Worm (Caenorhabditis elegans): Measurements from ENCODE around the gene C17H12.37.
A peak's percentile ranks its signal among the peaks of the same experiment; 100 is the strongest.

C17H12.37 gene

DNA sequence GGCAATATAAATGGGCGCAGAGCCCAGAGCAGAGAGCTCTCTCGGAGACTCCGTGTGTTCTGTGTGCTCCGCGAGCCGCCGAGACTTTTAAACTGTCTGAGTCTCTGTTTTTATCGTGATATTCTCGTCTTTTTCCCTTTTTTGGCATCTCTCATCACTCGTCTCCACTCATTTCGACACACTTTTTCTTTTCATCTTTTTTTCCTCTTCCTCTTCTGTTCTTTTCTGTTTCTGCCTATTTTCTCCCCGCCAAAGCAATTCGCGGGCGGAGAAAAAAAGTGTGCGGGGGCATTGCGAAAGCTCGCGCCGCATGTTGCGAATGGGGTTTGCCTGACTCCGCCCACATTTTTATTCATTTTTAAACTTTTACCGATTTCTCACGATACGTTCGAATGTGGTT, 48.5 kb upstream of the C17H12.37 start (continued):
- TF ChIP-seq sdc-2 (tag; optimal IDR thresholded peaks at IDR 0.05): peak; percentile 73
- peak; percentile 86 for TF ChIP-seq F13H6.1 (tag; optimal IDR thresholded peaks at IDR 0.05)
- TF ChIP-seq unc-42 (tag; optimal IDR thresholded peaks at IDR 0.05): peak; percentile 79
- peak; percentile 90 for TF ChIP-seq hlh-6 (tag; optimal IDR thresholded peaks at IDR 0.05)
- peak; percentile 90 for TF ChIP-seq ceh-19 (GFP tag; optimal IDR thresholded peaks at IDR 0.05)
- TF ChIP-seq nhr-232 (tag; optimal IDR thresholded peaks at IDR 0.05): peak; percentile 67
- TF ChIP-seq ceh-14 (tag; optimal IDR thresholded peaks at IDR 0.05): peak; percentile 92
- TF ChIP-seq hlh-15 (tag; optimal IDR thresholded peaks at IDR 0.05): peak; percentile 53
- peak; percentile 58 for TF ChIP-seq Y22D7AL.16 (tag; optimal IDR thresholded peaks at IDR 0.05)
- TF ChIP-seq ceh-30 (tag; optimal IDR thresholded peaks at IDR 0.05): no peak
- no peak for TF ChIP-seq ceh-9 (tag; optimal IDR thresholded peaks at IDR 0.05)
- no peak for TF ChIP-seq pha-4 (tag; optimal IDR thresholded peaks at IDR 0.05)
- TF ChIP-seq ceh-34 (tag; optimal IDR thresholded peaks at IDR 0.05): peak; percentile 86
- no peak for TF ChIP-seq nhr-11 (tag; optimal IDR thresholded peaks at IDR 0.05)
- peak; percentile 82 for TF ChIP-seq hlh-8 (tag; optimal IDR thresholded peaks at IDR 0.05)
- TF ChIP-seq odd-2 (tag; optimal IDR thresholded peaks at IDR 0.05): peak; percentile 66
- TF ChIP-seq unc-3 (GFP tag; conservative IDR thresholded peaks at IDR 0.05): peak; percentile 74
- peak; percentile 75 for TF ChIP-seq unc-3 (tag; optimal IDR thresholded peaks at IDR 0.05)
- TF ChIP-seq fax-1 (tag; optimal IDR thresholded peaks at IDR 0.05): peak; percentile 71
- peak; percentile 50 for TF ChIP-seq eyg-1 (tag; optimal IDR thresholded peaks at IDR 0.05)
- peak; percentile 75 for TF ChIP-seq rnt-1 (tag; optimal IDR thresholded peaks at IDR 0.05)
- TF ChIP-seq pax-1 (tag; optimal IDR thresholded peaks at IDR 0.05): peak; percentile 50
- TF ChIP-seq ceh-18 (tag; optimal IDR thresholded peaks at IDR 0.05): peak; percentile 92
- TF ChIP-seq ceh-31 (tag; optimal IDR thresholded peaks at IDR 0.05): peak; percentile 92
- TF ChIP-seq che-1 (tag; optimal IDR thresholded peaks at IDR 0.05): peak; percentile 79
- peak; percentile 57 for TF ChIP-seq ceh-24 (tag; optimal IDR thresholded peaks at IDR 0.05)
- TF ChIP-seq hlh-30 (tag; optimal IDR thresholded peaks at IDR 0.05; ENCODE audit: insufficient read depth): no peak
- peak; percentile 89 for TF ChIP-seq nfya-1 (tag; optimal IDR thresholded peaks at IDR 0.05)

DNA sequence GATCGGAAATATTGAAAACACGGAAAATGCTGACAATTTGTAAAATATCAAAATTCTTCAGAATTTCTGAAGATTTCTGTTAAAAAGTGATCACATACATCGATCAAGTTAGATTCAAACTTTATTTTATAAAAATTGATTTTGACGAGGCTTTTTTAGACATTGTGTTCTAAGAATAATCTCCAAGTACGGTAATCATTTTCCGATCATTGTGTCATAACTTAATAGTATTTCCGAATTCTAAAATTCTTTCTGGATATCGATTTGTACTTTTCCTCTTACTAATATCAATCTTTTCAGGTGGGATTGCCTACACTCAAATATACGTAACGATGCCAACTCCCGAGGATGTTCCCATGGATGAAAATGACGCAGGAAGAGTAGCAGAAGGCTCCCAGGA, 47.9 kb upstream of the C17H12.37 start, which contains the start of gene usp-4:
usp-4 (plus strand) TSS at position 301 of the 400 bp plus-strand sequence.
- TF ChIP-seq unc-55 (GFP tag; optimal IDR thresholded peaks at IDR 0.05): no peak
- TF ChIP-seq gmeb-2 (tag; optimal IDR thresholded peaks at IDR 0.05): no peak

DNA sequence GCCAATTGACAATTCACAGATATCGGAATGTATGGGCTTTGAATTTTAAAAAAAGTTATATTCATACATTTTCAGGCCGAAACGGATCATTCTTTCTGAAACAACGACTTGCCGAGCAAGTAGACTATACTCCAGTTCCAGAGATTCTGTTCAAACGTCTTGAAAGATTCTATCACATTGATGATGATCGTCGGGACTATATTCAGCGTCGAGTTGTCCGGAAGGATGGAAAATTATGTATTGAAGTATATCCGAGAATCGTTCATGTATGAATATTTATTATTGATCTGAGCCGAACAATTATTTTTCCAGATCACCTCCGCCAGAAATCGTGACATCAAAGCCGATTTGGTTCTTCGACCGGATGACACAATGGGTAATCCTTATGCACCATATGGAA, 47.3 kb upstream of the C17H12.37 start:
- no peak for TF ChIP-seq dve-1 (tag; optimal IDR thresholded peaks at IDR 0.05)
- TF ChIP-seq npax-4 (tag; optimal IDR thresholded peaks at IDR 0.05): no peak
- no peak for TF ChIP-seq hlh-15 (tag; optimal IDR thresholded peaks at IDR 0.05)
- TF ChIP-seq ceh-9 (tag; optimal IDR thresholded peaks at IDR 0.05): no peak
- TF ChIP-seq ets-4 (tag; optimal IDR thresholded peaks at IDR 0.05): no peak
- no peak for TF ChIP-seq nhr-11 (tag; optimal IDR thresholded peaks at IDR 0.05)
- no peak for TF ChIP-seq zip-5 (tag; optimal IDR thresholded peaks at IDR 0.05)

DNA sequence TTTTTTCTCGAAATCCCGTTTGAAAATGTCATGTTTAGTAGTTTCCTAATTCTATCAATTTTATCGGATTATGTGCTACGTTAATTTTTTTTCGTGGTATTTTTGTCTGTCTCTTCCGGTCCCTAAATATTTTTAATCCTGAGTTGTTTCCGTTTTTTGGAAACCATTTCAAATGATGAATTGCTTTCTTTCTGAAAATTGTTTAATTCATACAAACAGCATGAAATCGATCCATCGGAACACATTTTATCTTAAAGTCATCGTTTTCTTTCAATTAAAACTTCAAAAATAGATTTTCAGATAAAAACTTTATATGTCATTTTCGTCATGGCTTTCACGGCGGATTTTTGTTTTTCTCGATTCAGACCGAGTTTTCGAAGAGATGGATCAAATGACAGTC, 42.5 kb upstream of the C17H12.37 start, which contains the start of gene spd-3:
spd-3 (plus strand) TSS at position 301 of the 400 bp plus-strand sequence.
- TF ChIP-seq lin-11 (tag; optimal IDR thresholded peaks at IDR 0.05) (no peak), dve-1 (tag; optimal IDR thresholded peaks at IDR 0.05) (no peak), ceh-22 (tag; optimal IDR thresholded peaks at IDR 0.05) (no peak), ztf-16 (tag; optimal IDR thresholded peaks at IDR 0.05) (no peak), pqm-1 (tag; optimal IDR thresholded peaks at IDR 0.05) (no peak), hlh-15 (tag; optimal IDR thresholded peaks at IDR 0.05) (no peak), unc-55 (GFP tag; optimal IDR thresholded peaks at IDR 0.05) (no peak), T23F11.4 (GFP tag; optimal IDR thresholded peaks at IDR 0.05) (no peak), sox-4 (tag; optimal IDR thresholded peaks at IDR 0.05) (no peak), ceh-19 (GFP tag; optimal IDR thresholded peaks at IDR 0.05) (no peak), ceh-2 (tag; optimal IDR thresholded peaks at IDR 0.05) (no peak)

All from whole organism, late embryonic.